Fruit fly (Drosophila melanogaster): Measurements from ENCODE around the gene Mst84Dc.

Gene Mst84Dc

DNA sequence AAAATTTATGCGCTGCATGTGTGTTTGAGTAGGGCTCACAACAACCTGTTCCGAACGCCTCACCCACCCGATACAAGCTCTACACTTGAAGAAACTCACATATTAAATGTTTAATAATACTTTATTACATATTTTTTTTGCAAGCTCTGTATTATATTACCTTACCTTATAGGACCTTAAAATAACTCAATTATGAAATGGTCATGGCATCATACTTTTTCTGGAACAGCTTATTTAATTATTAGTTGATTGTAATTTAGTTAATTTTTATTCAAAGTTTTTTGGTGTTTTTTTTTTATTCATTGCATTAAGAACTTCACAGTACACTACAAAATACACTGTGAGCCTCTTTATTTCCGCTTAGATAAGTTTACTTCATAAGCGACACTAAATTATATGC lies 28.0 kb downstream of the Mst84Dc start (continued):
- TF ChIP-seq ey (GFP tag; optimal IDR thresholded peaks at IDR 0.05) (no peak), Jra (GFP tag; optimal IDR thresholded peaks at IDR 0.05) (no peak), HLH106 (tag; optimal IDR thresholded peaks at IDR 0.05) (peak; percentile 34), lola (GFP tag; optimal IDR thresholded peaks at IDR 0.05) (no peak), OdsH (GFP tag; optimal IDR thresholded peaks at IDR 0.05) (peak; percentile 34), sage (GFP tag; optimal IDR thresholded peaks at IDR 0.05) (no peak), br (GFP tag; optimal IDR thresholded peaks at IDR 0.05) (no peak), Myc (optimal IDR thresholded peaks at IDR 0.05) (no peak), GATAd (GFP tag; optimal IDR thresholded peaks at IDR 0.05) (no peak), Hr83 (GFP tag; optimal IDR thresholded peaks at IDR 0.05; ENCODE audit: poor library complexity, severe bottlenecking) (no peak), Hnf4 (GFP tag; optimal IDR thresholded peaks at IDR 0.05) (no peak), foxo (GFP tag; optimal IDR thresholded peaks at IDR 0.05) (peak in 1 of 2 experiments; percentile 29), tai (GFP tag; optimal IDR thresholded peaks at IDR 0.05) (no peak), N (GFP tag; optimal IDR thresholded peaks at IDR 0.05) (no peak), h (GFP tag; optimal IDR thresholded peaks at IDR 0.05) (peak; percentile 30)

DNA sequence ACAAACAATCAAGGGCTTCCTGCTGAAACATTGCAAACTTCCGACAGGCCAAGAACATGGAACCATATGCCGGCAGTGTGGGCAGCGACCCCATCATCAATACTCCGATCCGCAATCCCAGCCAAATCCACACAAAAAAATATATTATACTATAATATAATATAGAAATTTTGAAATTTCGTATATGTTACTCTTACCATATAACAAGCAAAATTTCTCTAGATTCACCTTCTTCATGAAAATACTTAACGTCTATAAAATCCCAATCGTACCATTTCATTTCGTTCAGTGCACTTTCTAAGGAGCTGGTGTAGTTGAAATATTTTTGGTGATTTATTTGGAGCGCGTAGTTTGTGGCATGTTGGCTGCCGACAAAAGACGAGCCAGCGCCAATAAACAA lies 29.9 kb downstream of the Mst84Dc start:
- TF ChIP-seq Sp1 (GFP tag; optimal IDR thresholded peaks at IDR 0.05) (peak; percentile 5), HLH106 (tag; optimal IDR thresholded peaks at IDR 0.05) (peak; percentile 33), br (GFP tag; optimal IDR thresholded peaks at IDR 0.05) (no peak), h (GFP tag; optimal IDR thresholded peaks at IDR 0.05) (peak; percentile 24), foxo (GFP tag; optimal IDR thresholded peaks at IDR 0.05) (peak in 1 of 2 experiments; percentile 33), OdsH (GFP tag; optimal IDR thresholded peaks at IDR 0.05) (peak; percentile 38)

DNA sequence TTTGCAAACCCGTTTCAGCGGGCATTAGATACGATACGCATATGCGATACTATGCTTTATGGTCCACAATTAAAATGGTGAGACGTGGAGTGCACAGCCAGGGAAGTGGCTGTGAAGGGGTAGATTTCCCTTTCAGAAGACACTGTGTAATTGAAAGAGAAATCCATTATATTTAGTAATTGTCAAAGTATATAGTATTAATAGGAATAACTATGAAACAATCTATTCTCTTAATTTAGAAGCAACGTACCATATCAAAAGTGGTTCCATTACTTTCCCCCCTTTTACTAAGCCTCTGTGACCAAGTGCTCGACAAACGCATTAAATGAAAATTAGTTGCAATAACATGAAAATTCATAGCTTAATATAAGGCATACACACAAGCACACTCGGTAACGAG lies 33.8 kb downstream of the Mst84Dc start:
- TF ChIP-seq CrebA (GFP tag; optimal IDR thresholded peaks at IDR 0.05; ENCODE audit: borderline replicate concordance) (no peak), ey (GFP tag; optimal IDR thresholded peaks at IDR 0.05) (no peak), h (GFP tag; optimal IDR thresholded peaks at IDR 0.05) (no peak), woc (GFP tag; optimal IDR thresholded peaks at IDR 0.05) (no peak), pan (optimal IDR thresholded peaks at IDR 0.05) (no peak), tai (GFP tag; optimal IDR thresholded peaks at IDR 0.05) (no peak), Vsx2 (GFP tag; optimal IDR thresholded peaks at IDR 0.05; ENCODE audit: partially characterized antibody) (no peak), br (GFP tag; optimal IDR thresholded peaks at IDR 0.05) (no peak), brk (GFP tag; optimal IDR thresholded peaks at IDR 0.05) (no peak), dmrt93B (GFP tag; optimal IDR thresholded peaks at IDR 0.05) (no peak), Hnf4 (GFP tag; optimal IDR thresholded peaks at IDR 0.05) (no peak), Hr78 (GFP tag; optimal IDR thresholded peaks at IDR 0.05) (no peak), jim (GFP tag; optimal IDR thresholded peaks at IDR 0.05) (no peak), Rel (GFP tag; optimal IDR thresholded peaks at IDR 0.05) (no peak), Rel (tag; optimal IDR thresholded peaks at IDR 0.05) (no peak)

DNA sequence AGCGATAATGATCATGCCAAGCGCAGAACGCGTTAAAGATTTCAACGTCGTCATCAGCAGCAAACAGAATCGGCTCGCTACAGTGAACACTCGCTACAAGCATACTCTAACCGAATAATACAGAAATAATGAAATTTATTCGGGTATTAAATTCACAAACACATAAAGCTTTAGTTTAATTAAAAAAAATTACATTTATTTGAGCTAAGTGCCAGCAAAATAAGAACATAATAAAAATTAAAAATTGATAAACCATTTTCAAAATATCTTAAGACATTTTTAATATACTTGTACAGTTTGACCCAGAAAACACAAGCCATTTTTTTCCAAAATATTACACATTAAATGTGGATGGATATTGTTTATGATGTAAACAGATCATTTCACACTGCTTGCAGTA lies 38.3 kb downstream of the Mst84Dc start:
- TF ChIP-seq ey (GFP tag; optimal IDR thresholded peaks at IDR 0.05) (peak; percentile 22), tai (GFP tag; optimal IDR thresholded peaks at IDR 0.05) (no peak), Hr78 (GFP tag; optimal IDR thresholded peaks at IDR 0.05) (no peak), OdsH (GFP tag; optimal IDR thresholded peaks at IDR 0.05) (peak; percentile 44), psq (GFP tag; optimal IDR thresholded peaks at IDR 0.05) (peak; percentile 57), dmrt93B (GFP tag; optimal IDR thresholded peaks at IDR 0.05) (peak; percentile 22), woc (GFP tag; optimal IDR thresholded peaks at IDR 0.05) (peak; percentile 25), Rel (GFP tag; optimal IDR thresholded peaks at IDR 0.05) (no peak), Rel (tag; optimal IDR thresholded peaks at IDR 0.05) (no peak), HLH106 (tag; optimal IDR thresholded peaks at IDR 0.05) (peak; percentile 42), Sp1 (GFP tag; optimal IDR thresholded peaks at IDR 0.05) (peak; percentile 32), h (GFP tag; optimal IDR thresholded peaks at IDR 0.05) (peak; percentile 10)

DNA sequence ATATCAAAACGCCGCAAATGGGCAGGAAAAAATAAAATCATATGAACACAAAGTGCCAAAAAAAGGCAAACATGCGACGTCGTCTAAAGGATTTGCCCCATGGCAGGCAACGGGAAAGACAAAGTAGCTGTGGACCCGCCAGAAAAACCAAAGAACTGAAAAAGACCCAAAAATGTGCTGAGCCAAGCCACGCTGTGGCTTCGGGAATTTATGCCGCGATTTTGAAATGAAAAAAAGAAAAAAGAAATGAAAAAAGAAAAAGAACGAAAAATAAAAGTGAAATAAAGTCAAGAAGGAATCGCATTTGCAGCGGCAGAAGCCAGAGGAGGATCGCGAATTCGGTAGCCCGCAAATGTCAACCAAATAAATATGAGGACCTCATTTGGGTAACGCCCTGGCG lies 41.9 kb downstream of the Mst84Dc start:
- no peak for TF ChIP-seq usp (GFP tag; optimal IDR thresholded peaks at IDR 0.05)
- TF ChIP-seq sage (GFP tag; optimal IDR thresholded peaks at IDR 0.05), result no peak
- TF ChIP-seq Hr78 (GFP tag; optimal IDR thresholded peaks at IDR 0.05), result no peak
- no peak for TF ChIP-seq lola (GFP tag; optimal IDR thresholded peaks at IDR 0.05)
- TF ChIP-seq dl (GFP tag; optimal IDR thresholded peaks at IDR 0.05; ENCODE audit: insufficient read depth in 1 of 2, partially characterized antibody in 2 of 2), result no peak
- TF ChIP-seq jim (GFP tag; optimal IDR thresholded peaks at IDR 0.05), result no peak
- no peak for TF ChIP-seq Vsx2 (GFP tag; optimal IDR thresholded peaks at IDR 0.05; ENCODE audit: partially characterized antibody)
- peak; percentile 8 for TF ChIP-seq woc (GFP tag; optimal IDR thresholded peaks at IDR 0.05)
- no peak for TF ChIP-seq Hr83 (GFP tag; optimal IDR thresholded peaks at IDR 0.05; ENCODE audit: poor library complexity, severe bottlenecking)
- no peak for TF ChIP-seq Dfd (GFP tag; optimal IDR thresholded peaks at IDR 0.05)
- TF ChIP-seq OdsH (GFP tag; optimal IDR thresholded peaks at IDR 0.05), result no peak
- no peak for TF ChIP-seq foxo (GFP tag; optimal IDR thresholded peaks at IDR 0.05)
- TF ChIP-seq ey (GFP tag; optimal IDR thresholded peaks at IDR 0.05), result no peak
- peak; percentile 50 for TF ChIP-seq psq (GFP tag; optimal IDR thresholded peaks at IDR 0.05)
- no peak for TF ChIP-seq N (GFP tag; optimal IDR thresholded peaks at IDR 0.05)
- TF ChIP-seq brk (GFP tag; optimal IDR thresholded peaks at IDR 0.05), result no peak
- TF ChIP-seq sv (GFP tag; optimal IDR thresholded peaks at IDR 0.05), result no peak
- TF ChIP-seq rgr (GFP tag; optimal IDR thresholded peaks at IDR 0.05), result no peak
- TF ChIP-seq Rel (GFP tag; optimal IDR thresholded peaks at IDR 0.05), result peak; percentile 51
- TF ChIP-seq Rel (tag; optimal IDR thresholded peaks at IDR 0.05), result no peak
- no peak for TF ChIP-seq Dif (GFP tag; optimal IDR thresholded peaks at IDR 0.05; ENCODE audit: partially characterized antibody)
- TF ChIP-seq h (GFP tag; optimal IDR thresholded peaks at IDR 0.05), result no peak
- no peak for TF ChIP-seq dmrt93B (GFP tag; optimal IDR thresholded peaks at IDR 0.05)
- TF ChIP-seq Mio (GFP tag; optimal IDR thresholded peaks at IDR 0.05), result no peak
- no peak for TF ChIP-seq GATAd (GFP tag; optimal IDR thresholded peaks at IDR 0.05)
- peak; percentile 76 for TF ChIP-seq CrebA (GFP tag; optimal IDR thresholded peaks at IDR 0.05; ENCODE audit: borderline replicate concordance)
- TF ChIP-seq Jra (GFP tag; optimal IDR thresholded peaks at IDR 0.05), result no peak
- no peak for TF ChIP-seq pan (optimal IDR thresholded peaks at IDR 0.05)
- no peak for TF ChIP-seq dsf (GFP tag; optimal IDR thresholded peaks at IDR 0.05; ENCODE audit: borderline replicate concordance)
- no peak for TF ChIP-seq CG9705 (GFP tag; optimal IDR thresholded peaks at IDR 0.05)
- no peak for TF ChIP-seq tai (GFP tag; optimal IDR thresholded peaks at IDR 0.05)
- peak; percentile 52 for TF ChIP-seq Sp1 (GFP tag; optimal IDR thresholded peaks at IDR 0.05)
- no peak for TF ChIP-seq br (GFP tag; optimal IDR thresholded peaks at IDR 0.05)
- no peak for TF ChIP-seq Hnf4 (GFP tag; optimal IDR thresholded peaks at IDR 0.05)

Measured in whole organism, wandering third instar larva.